Fruit fly (Drosophila melanogaster) whole organism, embryonic: ENCODE results near the gene osp.
A peak's percentile ranks its signal among the peaks of the same experiment; 100 is the strongest.

Source experiments
- Awh ChIP-seq: fragments of 200-800 bp; sonication (Bioruptor generic); IDR thresholded peaks from 2 replicates; pipeline ENCODE4, ENCODE4 v1.3.6; 2022; ENCODE audit warnings: missing biosample characterization, missing genetic modification characterization
- CG10147 ChIP-seq: fragments of 200-800 bp; sonication (Bioruptor generic); optimal IDR thresholded peaks from 2 replicates; lab custom pipeline; 2019; ENCODE audit warnings: missing biosample characterization, mild to moderate bottlenecking, missing genetic modification characterization, moderate library complexity
- CG12071 ChIP-seq: fragments of 200-800 bp; sonication (Bioruptor generic); optimal IDR thresholded peaks from 3 replicates; lab custom pipeline; 2018; ENCODE audit warnings: missing biosample characterization, mild to moderate bottlenecking, missing genetic modification characterization
- CG12769 ChIP-seq: fragments of 200-800 bp; sonication (Bioruptor generic); optimal IDR thresholded peaks from 2 replicates; lab custom pipeline; 2019; ENCODE audit warnings: missing biosample characterization, mild to moderate bottlenecking, missing genetic modification characterization, moderate library complexity
- CG13123 ChIP-seq: fragments of 200-800 bp; sonication (Bioruptor generic); optimal IDR thresholded peaks from 2 replicates; lab custom pipeline; 2016; ENCODE audit warnings: missing biosample characterization, missing genetic modification characterization
- CG15011 ChIP-seq: fragments of 200-800 bp; sonication (Bioruptor generic); optimal IDR thresholded peaks from 3 replicates; lab custom pipeline; 2018; ENCODE audit warnings: missing biosample characterization, mild to moderate bottlenecking, missing genetic modification characterization
- CG1647 ChIP-seq: fragments of 200-800 bp; sonication (Bioruptor generic); optimal IDR thresholded peaks from 3 replicates; lab custom pipeline; 2016; ENCODE audit warnings: missing biosample characterization, missing genetic modification characterization
- CG17385 ChIP-seq: fragments of 200-800 bp; sonication (Bioruptor generic); optimal IDR thresholded peaks from 3 replicates; lab custom pipeline; 2018; ENCODE audit warnings: missing biosample characterization, mild to moderate bottlenecking, missing genetic modification characterization
- CG1792 ChIP-seq: fragments of 200-800 bp; sonication (Bioruptor generic); optimal IDR thresholded peaks from 2 replicates; lab custom pipeline; 2016; ENCODE audit warnings: missing biosample characterization, missing genetic modification characterization
- CG18262 ChIP-seq: fragments of 200-800 bp; optimal IDR thresholded peaks from 3 replicates; lab custom pipeline; 2019; ENCODE audit warnings: missing biosample characterization, mild to moderate bottlenecking, missing genetic modification characterization, moderate library complexity
- CG2129 ChIP-seq: fragments of 200-800 bp; sonication (Bioruptor generic); IDR thresholded peaks from 2 replicates; pipeline ENCODE4 v1.3.6; 2022; ENCODE audit warnings: missing biosample characterization, missing genetic modification characterization; ENCODE audit not compliant: partially characterized antibody
- CG2678 ChIP-seq: fragments of 200-800 bp; sonication (Bioruptor generic); optimal IDR thresholded peaks from 3 replicates; lab custom pipeline; 2019; ENCODE audit warnings: missing biosample characterization, mild to moderate bottlenecking, missing genetic modification characterization, moderate library complexity
- CG2712 ChIP-seq: fragments of 200-800 bp; optimal IDR thresholded peaks from 3 replicates; lab custom pipeline; 2019; ENCODE audit warnings: missing biosample characterization, mild to moderate bottlenecking, missing genetic modification characterization, moderate library complexity
- CG31441 ChIP-seq: fragments of 200-800 bp; sonication (Bioruptor generic); IDR thresholded peaks from 2 replicates; pipeline ENCODE4 v1.3.6; 2022; ENCODE audit warnings: missing biosample characterization, missing genetic modification characterization
- CG32772 ChIP-seq: fragments of 200-800 bp; sonication (Bioruptor generic); IDR thresholded peaks from 2 replicates; pipeline ENCODE4 v1.3.6; 2022; ENCODE audit warnings: missing biosample characterization, missing genetic modification characterization
- CG3726 ChIP-seq: fragments of 200-800 bp; sonication (Bioruptor generic); IDR thresholded peaks from 3 replicates; pipeline ENCODE4, ENCODE4 v1.3.6; 2022; ENCODE audit warnings: missing biosample characterization, missing genetic modification characterization
- CG4707 ChIP-seq: fragments of 200-800 bp; sonication (Bioruptor generic); optimal IDR thresholded peaks from 2 replicates; lab custom pipeline; 2018; ENCODE audit warnings: missing biosample characterization, mild to moderate bottlenecking, missing genetic modification characterization, moderate library complexity
- CG7372 ChIP-seq: fragments of 200-800 bp; sonication (Bioruptor generic); IDR thresholded peaks from 2 replicates; pipeline ENCODE4 v1.3.6; 2022; ENCODE audit warnings: missing biosample characterization, missing genetic modification characterization
- CG9609 ChIP-seq: fragments of 200-800 bp; sonication (Bioruptor generic); optimal IDR thresholded peaks from 3 replicates; lab custom pipeline; 2016; ENCODE audit warnings: missing biosample characterization, missing genetic modification characterization
- Dip3 ChIP-seq: fragments of 200-800 bp; sonication (Bioruptor generic); optimal IDR thresholded peaks from 3 replicates; lab custom pipeline; 2016; ENCODE audit warnings: missing biosample characterization, missing genetic modification characterization
- Doc2 ChIP-seq: fragments of 200-800 bp; sonication (Bioruptor generic); IDR thresholded peaks from 2 replicates; pipeline ENCODE4 v1.3.6; 2022; ENCODE audit warnings: missing biosample characterization, missing genetic modification characterization
- Hey ChIP-seq: fragments of 200-800 bp; sonication (Bioruptor generic); optimal IDR thresholded peaks from 3 replicates; lab custom pipeline; 2018; ENCODE audit warnings: missing biosample characterization, mild to moderate bottlenecking, missing genetic modification characterization
- Hr3 ChIP-seq: fragments of 200-800 bp; sonication (Bioruptor generic); optimal IDR thresholded peaks from 3 replicates; lab custom pipeline; 2016; ENCODE audit warnings: missing biosample characterization, missing genetic modification characterization
- Hr78 ChIP-seq, 2 experiments: fragments of 200-800 bp in 1 of 2; fragments of >200 bp in 1 of 2; sonication (Bioruptor generic) in 1 of 2; optimal IDR thresholded peaks; 2 replicates each; lab custom pipeline; 2017 to 2019; ENCODE audit warnings: missing biosample characterization in 2 of 2, missing genetic modification characterization in 2 of 2, mild to moderate bottlenecking in 1 of 2, moderate library complexity in 1 of 2
- Hsf ChIP-seq: fragments of 200-800 bp; sonication (Bioruptor generic); optimal IDR thresholded peaks from 3 replicates; lab custom pipeline; 2016; ENCODE audit warnings: missing biosample characterization, missing genetic modification characterization
- Mrtf ChIP-seq: fragments of 200-800 bp; sonication (Bioruptor generic); IDR thresholded peaks from 3 replicates; pipeline ENCODE4 v1.3.6; 2022; ENCODE audit warnings: missing biosample characterization, missing genetic modification characterization
- Spps ChIP-seq: fragments of 200-800 bp; sonication (Bioruptor generic); optimal IDR thresholded peaks from 2 replicates; lab custom pipeline; 2018; ENCODE audit warnings: missing biosample characterization, mild to moderate bottlenecking, missing genetic modification characterization
- Usf ChIP-seq: fragments of 200-800 bp; sonication (Bioruptor generic); optimal IDR thresholded peaks from 2 replicates; lab custom pipeline; 2017; ENCODE audit warnings: missing genotype, missing biosample characterization, missing genetic modification characterization
- bigmax ChIP-seq: fragments of 200-800 bp; sonication (Bioruptor generic); optimal IDR thresholded peaks from 2 replicates; lab custom pipeline; 2018; ENCODE audit warnings: missing biosample characterization, mild to moderate bottlenecking, missing genetic modification characterization
- ci ChIP-seq: fragments of 200-800 bp; sonication (Bioruptor generic); IDR thresholded peaks from 3 replicates; pipeline ENCODE4 v1.3.6; 2022; ENCODE audit warnings: missing biosample characterization, missing genetic modification characterization
- fd96Cb ChIP-seq: fragments of 200-800 bp; sonication (Bioruptor generic); optimal IDR thresholded peaks from 2 replicates; lab custom pipeline; 2018; ENCODE audit warnings: missing biosample characterization, mild to moderate bottlenecking, missing genetic modification characterization, moderate library complexity
- ftz-f1 ChIP-seq: fragments of 200-800 bp; sonication (Bioruptor generic); optimal IDR thresholded peaks from 2 replicates; lab custom pipeline; 2016; ENCODE audit warnings: missing biosample characterization, missing genetic modification characterization
- gcm ChIP-seq: fragments of 200-800 bp; sonication (Bioruptor generic); optimal IDR thresholded peaks from 2 replicates; lab custom pipeline; 2019; ENCODE audit warnings: missing biosample characterization, mild to moderate bottlenecking, missing genetic modification characterization, moderate library complexity
- gro ChIP-seq: fragments of 200-800 bp; sonication (Bioruptor generic); optimal IDR thresholded peaks from 2 replicates; lab custom pipeline; 2016; ENCODE audit warnings: missing biosample characterization, missing genetic modification characterization
- kah ChIP-seq: fragments of 200-800 bp; sonication (Bioruptor generic); optimal IDR thresholded peaks from 2 replicates; lab custom pipeline; 2018; ENCODE audit warnings: missing biosample characterization, mild to moderate bottlenecking, missing genetic modification characterization
- kay ChIP-seq: fragments of 200-800 bp; sonication (Bioruptor generic); optimal IDR thresholded peaks from 2 replicates; lab custom pipeline; 2016; ENCODE audit warnings: missing biosample characterization, missing genetic modification characterization
- lola ChIP-seq, 3 experiments: fragments of >200 bp in 2 of 3; fragments of 200-800 bp in 1 of 3; sonication (Bioruptor generic) in 1 of 3; optimal IDR thresholded peaks; 2 replicates each; lab custom pipeline; 2017 to 2019; ENCODE audit warnings: missing biosample characterization in 3 of 3, missing genetic modification characterization in 3 of 3, mild to moderate bottlenecking in 1 of 3, moderate library complexity in 1 of 3
- maf-S ChIP-seq: fragments of 200-800 bp; sonication (Bioruptor generic); optimal IDR thresholded peaks from 2 replicates; lab custom pipeline; 2016; ENCODE audit warnings: missing biosample characterization, missing genetic modification characterization
- mld ChIP-seq: fragments of 200-800 bp; sonication (Bioruptor generic); IDR thresholded peaks from 3 replicates; pipeline ENCODE4 v1.3.6; 2022; ENCODE audit warnings: missing biosample characterization, missing genetic modification characterization; ENCODE audit not compliant: partially characterized antibody
- nom ChIP-seq: fragments of 200-800 bp; sonication (Bioruptor generic); optimal IDR thresholded peaks from 2 replicates; lab custom pipeline; 2017; ENCODE audit warnings: missing biosample characterization, missing genetic modification characterization, mild to moderate bottlenecking, moderate library complexity, missing genetic modification reagents
- odd ChIP-seq: fragments of 200-800 bp; sonication (Bioruptor generic); optimal IDR thresholded peaks from 2 replicates; lab custom pipeline; 2017; ENCODE audit warnings: missing biosample characterization, mild to moderate bottlenecking, missing genetic modification characterization
- repo ChIP-seq: fragments of 200-800 bp; sonication (Bioruptor generic); optimal IDR thresholded peaks from 2 replicates; lab custom pipeline; 2016; ENCODE audit warnings: missing biosample characterization, missing genetic modification characterization
- salm ChIP-seq: fragments of 200-800 bp; sonication (Bioruptor generic); optimal IDR thresholded peaks from 2 replicates; lab custom pipeline; 2018; ENCODE audit warnings: missing biosample characterization, mild to moderate bottlenecking, missing genetic modification characterization
- scrt ChIP-seq: fragments of 200-800 bp; sonication (Bioruptor generic); optimal IDR thresholded peaks from 2 replicates; lab custom pipeline; 2018; ENCODE audit warnings: missing biosample characterization, mild to moderate bottlenecking, missing genetic modification characterization, moderate library complexity
- sd ChIP-seq: fragments of 200-800 bp; sonication (Bioruptor generic); optimal IDR thresholded peaks from 3 replicates; lab custom pipeline; 2018; ENCODE audit warnings: missing biosample characterization, mild to moderate bottlenecking, missing genetic modification characterization, moderate library complexity
- sima ChIP-seq: fragments of 200-800 bp; sonication (Bioruptor generic); optimal IDR thresholded peaks from 2 replicates; lab custom pipeline; 2016; ENCODE audit warnings: missing biosample characterization, missing genetic modification characterization
- so ChIP-seq: fragments of 200-800 bp; sonication (Bioruptor generic); IDR thresholded peaks from 3 replicates; pipeline ENCODE4 v1.3.6; 2022; ENCODE audit warnings: missing biosample characterization, missing genetic modification characterization
- tgo ChIP-seq: fragments of 200-800 bp; sonication (Bioruptor generic); IDR thresholded peaks from 3 replicates; pipeline ENCODE4 v1.3.6; 2022; ENCODE audit warnings: missing biosample characterization, missing genetic modification characterization
- trem ChIP-seq: fragments of 200-800 bp; optimal IDR thresholded peaks from 3 replicates; lab custom pipeline; 2019; ENCODE audit warnings: missing biosample characterization, mild to moderate bottlenecking, missing genetic modification characterization, moderate library complexity

Gene osp

dm6 chr2L:14685637-14686232 is 3.4 kb downstream of the osp start (continued):
- TF ChIP-seq kay (GFP tag; lab: Kevin White, UChicago) (peak; percentile 84), salm (tag; lab: Kevin White, UChicago) (peak; percentile 75), odd (GFP tag; lab: Kevin White, UChicago) (peak; percentile 91), CG4707 (GFP tag; lab: Kevin White, UChicago) (peak; percentile 91), nom (no peak), Awh (peak; percentile 95), sd (tag; lab: Kevin White, UChicago) (peak; percentile 54), so (GFP tag; lab: Robert Waterston, UW) (peak; percentile 86; the same call in 2 of the 3 replicates), CG12071 (GFP tag; lab: Kevin White, UChicago) (peak; percentile 92), scrt (peak; percentile 81), kah (GFP tag; lab: Kevin White, UChicago) (peak; percentile 69), sima (peak; percentile 57), Doc2 (GFP tag; lab: Robert Waterston, UW) (no peak), CG31441 (GFP tag; lab: Robert Waterston, UW) (peak; percentile 77), lola (GFP tag; optimal IDR thresholded peaks at IDR 0.05; lab: Kevin White, UChicago) (peak in 1 of 3 experiments; percentile 52), CG32772 (GFP tag; lab: Robert Waterston, UW) (0 out of 2 replicates have a peak, but pooled peaks have one; percentile 6), ftz-f1 (GFP tag; lab: Kevin White, UChicago) (peak; percentile 6), tgo (GFP tag; lab: Robert Waterston, UW) (peak; percentile 61), CG3726 (GFP tag; lab: Robert Waterston, UW) (peak; percentile 17; the same call in 1 of the 3 replicates), repo (peak; percentile 91), CG2129 (GFP tag; lab: Robert Waterston, UW) (no peak), ci (GFP tag; lab: Robert Waterston, UW) (peak; percentile 89; the same call in 2 of the 3 replicates), CG15011 (peak; percentile 89), CG9609 (GFP tag; lab: Kevin White, UChicago) (peak; percentile 73), CG2678 (tag; lab: Kevin White, UChicago) (peak; percentile 92), mld (GFP tag; lab: Robert Waterston, UW) (no peak), trem (tag; lab: Kevin White, UChicago) (peak; percentile 55), Hr78 (GFP tag; optimal IDR thresholded peaks at IDR 0.05; lab: Kevin White, UChicago) (peak in 1 of 2 experiments; percentile 58), gcm (GFP tag; lab: Kevin White, UChicago) (peak; percentile 81), Dip3 (GFP tag; lab: Kevin White, UChicago) (peak; percentile 87), Hsf (GFP tag; lab: Kevin White, UChicago) (peak; percentile 60), Usf (GFP tag; lab: Kevin White, UChicago) (no peak), Mrtf (no peak), CG1792 (GFP tag; lab: Kevin White, UChicago) (peak; percentile 90), Hr3 (GFP tag; lab: Kevin White, UChicago) (peak; percentile 65), CG12769 (peak; percentile 93), Hey (tag; lab: Kevin White, UChicago) (peak; percentile 88), CG2712 (tag; lab: Kevin White, UChicago) (peak; percentile 75), Spps (peak; percentile 69), fd96Cb (tag; lab: Kevin White, UChicago) (peak; percentile 53), CG13123 (GFP tag; lab: Kevin White, UChicago) (peak; percentile 92), maf-S (GFP tag; lab: Kevin White, UChicago) (peak; percentile 89), CG18262 (tag; lab: Kevin White, UChicago) (peak; percentile 71), CG7372 (0 out of 2 replicates have a peak, but pooled peaks have one; percentile 6), bigmax (GFP tag; lab: Kevin White, UChicago) (peak; percentile 69), CG10147 (peak; percentile 59), CG1647 (peak; percentile 93), gro (GFP tag; lab: Kevin White, UChicago) (peak; percentile 92), CG17385 (peak; percentile 66)
